Worm (Caenorhabditis elegans) whole organism, mixed stage, embryonic: Measurements from ENCODE around the gene sprr-3.

Source experiments
- ces-1 ChIP-seq: fragments of 150-350 bp; optimal IDR thresholded peaks from 2 replicates; lab custom pipeline; 2014; ENCODE audit warnings: missing biosample characterization, missing genetic modification reagents, missing genetic modification characterization
- elt-1 ChIP-seq: sonication (generic microtip); optimal IDR thresholded peaks from 2 replicates; lab custom pipeline; 2017; ENCODE audit warnings: missing genetic modification characterization, mild to moderate bottlenecking, missing compliant biosample characterization, antibody characterized with exemption, moderate library complexity, borderline replicate concordance; ENCODE audit not compliant: insufficient read depth
- lsy-2 ChIP-seq: fragments of 150-350 bp; optimal IDR thresholded peaks from 2 replicates; lab custom pipeline; 2014; ENCODE audit warnings: missing biosample characterization, missing genetic modification characterization
- mab-5 ChIP-seq: fragments of 150-350 bp; optimal IDR thresholded peaks from 2 replicates; lab custom pipeline; 2014; ENCODE audit warnings: missing biosample characterization, missing genetic modification characterization
- mep-1 ChIP-seq: fragments of 150-350 bp; optimal IDR thresholded peaks from 2 replicates; lab custom pipeline; 2017; ENCODE audit warnings: missing biosample characterization, missing genetic modification reagents, missing genetic modification characterization, inconsistent platforms
- nhr-2 ChIP-seq: fragments of 150-350 bp; optimal IDR thresholded peaks from 2 replicates; lab custom pipeline; 2014; ENCODE audit warnings: missing biosample characterization, missing genetic modification characterization
- nhr-237 ChIP-seq: fragments of 150-350 bp; optimal IDR thresholded peaks from 2 replicates; lab custom pipeline; 2014; ENCODE audit warnings: missing biosample characterization, missing genetic modification characterization
- pha-4 ChIP-seq: fragments of 150-350 bp; optimal IDR thresholded peaks from 2 replicates; lab custom pipeline; 2018; ENCODE audit warnings: missing biosample characterization, missing genetic modification reagents, missing genetic modification characterization
- unc-62 ChIP-seq: fragments of 150-350 bp; optimal IDR thresholded peaks from 2 replicates; lab custom pipeline; 2014; ENCODE audit warnings: missing biosample characterization, missing genetic modification reagents, missing genetic modification characterization
- ztf-11 ChIP-seq: fragments of 150-350 bp; optimal IDR thresholded peaks from 2 replicates; lab custom pipeline; 2014; ENCODE audit warnings: missing biosample characterization, missing genetic modification characterization

DNA sequence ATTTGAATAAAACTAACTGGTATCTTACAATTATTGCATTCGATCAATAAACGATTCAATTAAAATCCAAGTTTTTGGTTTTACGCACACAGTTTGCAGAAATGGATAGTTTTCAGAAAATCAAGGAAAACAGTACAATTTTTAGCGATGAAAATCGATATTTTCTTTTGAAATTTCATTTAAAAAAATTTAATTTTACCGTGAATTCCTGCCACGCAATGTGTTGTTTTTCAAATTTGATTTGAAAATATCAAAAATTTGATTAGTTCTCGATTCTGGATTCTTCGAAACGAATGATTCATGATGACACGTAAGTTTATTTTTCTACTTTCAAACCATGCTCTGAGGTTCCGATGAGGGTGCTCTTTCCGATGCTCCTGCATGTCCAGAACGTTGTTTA is 20.0 kb downstream of the sprr-3 start, which contains the start of gene Y69A2AR.50:
- TF ChIP-seq ztf-11 (tag; lab: Kevin White, UChicago) (no peak), mep-1 (tag; lab: Kevin White, UChicago) (no peak), nhr-237 (tag; lab: Kevin White, UChicago) (no peak), nhr-2 (tag; lab: Kevin White, UChicago) (no peak), lsy-2 (tag; lab: Kevin White, UChicago) (no peak), pha-4 (no peak), elt-1 (tag; lab: Kevin White, UChicago) (no peak), mab-5 (tag; lab: Kevin White, UChicago) (no peak), ces-1 (no peak), unc-62 (GFP tag; lab: Kevin White, UChicago) (no peak)
